Fruit fly (Drosophila melanogaster): Measurements from ENCODE around the gene CG5510.

The CG5510 gene

dm6 chr3R:24144542-24144941, 24.8 kb downstream of the CG5510 start (continued):
- peak; percentile 57 for TF ChIP-seq Gug (GFP tag; IDR thresholded peaks at IDR 0.05)
- TF ChIP-seq ss (GFP tag; optimal IDR thresholded peaks at IDR 0.05), result peak; percentile 72 to 95
- peak; percentile 7 for TF ChIP-seq CG9139 (GFP tag; optimal IDR thresholded peaks at IDR 0.05)
- peak; percentile 76 for TF ChIP-seq CG3032 (tag; optimal IDR thresholded peaks at IDR 0.05)
- peak; percentile 79 for TF ChIP-seq CG10631 (GFP tag; optimal IDR thresholded peaks at IDR 0.05)
- TF ChIP-seq net (GFP tag; optimal IDR thresholded peaks at IDR 0.05), result peak; percentile 60
- peak; percentile 89 for TF ChIP-seq CG32006 (GFP tag; optimal IDR thresholded peaks at IDR 0.05)
- TF ChIP-seq CG6854 (GFP tag; optimal IDR thresholded peaks at IDR 0.05), result no peak
- TF ChIP-seq CG11294 (GFP tag; IDR thresholded peaks at IDR 0.05), result no peak
- TF ChIP-seq fd59A (GFP tag; optimal IDR thresholded peaks at IDR 0.05), result peak; percentile 80
- TF ChIP-seq Sox102F (GFP tag; optimal IDR thresholded peaks at IDR 0.05), result peak; percentile 45
- TF ChIP-seq CG6792 (GFP tag; optimal IDR thresholded peaks at IDR 0.05), result peak; percentile 31
- peak; percentile 11 for TF ChIP-seq Ets21C (GFP tag; optimal IDR thresholded peaks at IDR 0.05)
- TF ChIP-seq CG7368 (GFP tag; optimal IDR thresholded peaks at IDR 0.05), result peak; percentile 31
- peak; percentile 77 for TF ChIP-seq CG3919 (GFP tag; optimal IDR thresholded peaks at IDR 0.05)
- peak; percentile 76 for TF ChIP-seq Sox14 (GFP tag; optimal IDR thresholded peaks at IDR 0.05)
- TF ChIP-seq CG6276 (GFP tag; optimal IDR thresholded peaks at IDR 0.05), result peak; percentile 78
- TF ChIP-seq acj6 (GFP tag; optimal IDR thresholded peaks at IDR 0.05), result peak; percentile 67
- TF ChIP-seq CG1621 (tag; optimal IDR thresholded peaks at IDR 0.05), result peak; percentile 50

- TF ChIP-seq CG10631 (GFP tag; optimal IDR thresholded peaks at IDR 0.05), result peak; percentile 61
- TF ChIP-seq CG3032 (tag; optimal IDR thresholded peaks at IDR 0.05), result peak; percentile 69
- TF ChIP-seq svp (GFP tag), result peak; percentile 79
- TF ChIP-seq CG1621 (tag; optimal IDR thresholded peaks at IDR 0.05), result no peak
- TF ChIP-seq acj6 (GFP tag; optimal IDR thresholded peaks at IDR 0.05), result peak; percentile 58
- TF ChIP-seq Smox (GFP tag; optimal IDR thresholded peaks at IDR 0.05), result peak; percentile 34
- peak; percentile 68 for TF ChIP-seq Sox14 (GFP tag; optimal IDR thresholded peaks at IDR 0.05)
- TF ChIP-seq pdm3 (GFP tag; optimal IDR thresholded peaks at IDR 0.05), result peak; percentile 49
- TF ChIP-seq Sox15 (GFP tag; optimal IDR thresholded peaks at IDR 0.05), result peak; percentile 8
- TF ChIP-seq CG6163 (GFP tag; IDR thresholded peaks at IDR 0.05), result 0 out of 3 replicates have a peak, but pooled peaks have one; percentile 22
- TF ChIP-seq CG9139 (GFP tag; optimal IDR thresholded peaks at IDR 0.05), result peak; percentile 29
- TF ChIP-seq Eip78C (GFP tag), result peak; percentile 90
- peak; percentile 31 for TF ChIP-seq dac (GFP tag; optimal IDR thresholded peaks at IDR 0.05)
- peak; percentile 36 for TF ChIP-seq CG15336 (GFP tag; IDR thresholded peaks at IDR 0.05)
- peak; percentile 60 for TF ChIP-seq CG6276 (GFP tag; optimal IDR thresholded peaks at IDR 0.05)
- TF ChIP-seq Blimp-1 (GFP tag; optimal IDR thresholded peaks at IDR 0.05), result no peak
- peak; percentile 53 for TF ChIP-seq CG4318 (GFP tag; optimal IDR thresholded peaks at IDR 0.05)
- TF ChIP-seq topi (GFP tag; optimal IDR thresholded peaks at IDR 0.05), result peak; percentile 48
- peak; percentile 41 for TF ChIP-seq Hr39 (GFP tag; optimal IDR thresholded peaks at IDR 0.05)
- peak; percentile 71 for TF ChIP-seq Hr4 (GFP tag; optimal IDR thresholded peaks at IDR 0.05)
- TF ChIP-seq CG32006 (GFP tag; optimal IDR thresholded peaks at IDR 0.05), result peak; percentile 75
- peak; percentile 54 for TF ChIP-seq CG6792 (GFP tag; optimal IDR thresholded peaks at IDR 0.05)
- TF ChIP-seq fkh (GFP tag; optimal IDR thresholded peaks at IDR 0.05), result no peak
- peak; percentile 68 for TF ChIP-seq CG6808 (GFP tag; optimal IDR thresholded peaks at IDR 0.05)
- TF ChIP-seq net (GFP tag; optimal IDR thresholded peaks at IDR 0.05), result peak; percentile 23
- no peak for TF ChIP-seq CG8319 (GFP tag; optimal IDR thresholded peaks at IDR 0.05)
- TF ChIP-seq CG7368 (GFP tag; optimal IDR thresholded peaks at IDR 0.05), result peak; percentile 44
- peak; percentile 36 to 52 for TF ChIP-seq ss (GFP tag; optimal IDR thresholded peaks at IDR 0.05)
- no peak for TF ChIP-seq CG11902 (GFP tag; optimal IDR thresholded peaks at IDR 0.05)
- TF ChIP-seq CG8632 (GFP tag; optimal IDR thresholded peaks at IDR 0.05), result peak; percentile 45
- TF ChIP-seq CG6854 (GFP tag; optimal IDR thresholded peaks at IDR 0.05), result no peak
- peak; percentile 57 for TF ChIP-seq OdsH (GFP tag; optimal IDR thresholded peaks at IDR 0.05)
- peak; percentile 56 for TF ChIP-seq Eip75B (GFP tag; optimal IDR thresholded peaks at IDR 0.05)
- no peak for TF ChIP-seq vri (GFP tag; optimal IDR thresholded peaks at IDR 0.05)
- peak; percentile 22 for TF ChIP-seq CG11762 (GFP tag; optimal IDR thresholded peaks at IDR 0.05; ENCODE audit: insufficient read depth)
- TF ChIP-seq fd85E (GFP tag; optimal IDR thresholded peaks at IDR 0.05), result no peak
- TF ChIP-seq achi (GFP tag; optimal IDR thresholded peaks at IDR 0.05), result peak; percentile 50
- TF ChIP-seq CG34406 (GFP tag; optimal IDR thresholded peaks at IDR 0.05), result peak; percentile 10
- TF ChIP-seq Ets96B (tag; optimal IDR thresholded peaks at IDR 0.05), result peak; percentile 58
- no peak for TF ChIP-seq Sox102F (GFP tag; optimal IDR thresholded peaks at IDR 0.05)
- peak; percentile 20 for TF ChIP-seq cyc (GFP tag; optimal IDR thresholded peaks at IDR 0.05)
- peak; percentile 43 for TF ChIP-seq Met (GFP tag; optimal IDR thresholded peaks at IDR 0.05)
- peak in 1 of 2 experiments; percentile 75 for TF ChIP-seq salr (GFP tag; optimal IDR thresholded peaks at IDR 0.05)
Measured at dm6 chr3R:24143779-24144178, 25.6 kb downstream of the CG5510 start.
